Fruit fly (Drosophila melanogaster): ENCODE measurements around the gene CIA30.

The CIA30 gene

dm6 chr3R:29749304-29750066 lies 12.7 kb downstream of the CIA30 start:
- TF ChIP-seq toe (GFP tag; optimal IDR thresholded peaks at IDR 0.05) (no peak), CG7101 (tag; optimal IDR thresholded peaks at IDR 0.05) (no peak), CG5204 (GFP tag; optimal IDR thresholded peaks at IDR 0.05) (no peak), Mnt (GFP tag; optimal IDR thresholded peaks at IDR 0.05) (no peak), pad (GFP tag; optimal IDR thresholded peaks at IDR 0.05) (no peak), cic (GFP tag; optimal IDR thresholded peaks at IDR 0.05) (no peak), Crg-1 (GFP tag; optimal IDR thresholded peaks at IDR 0.05) (no peak), Clk (GFP tag; optimal IDR thresholded peaks at IDR 0.05) (no peak), bab1 (GFP tag; optimal IDR thresholded peaks at IDR 0.05) (no peak), CG7045 (GFP tag; optimal IDR thresholded peaks at IDR 0.05) (no peak), kay (GFP tag; ENCODE audit: borderline replicate concordance) (no peak), cnc (optimal IDR thresholded peaks at IDR 0.05) (no peak)

- TF ChIP-seq CG12768 (GFP tag; optimal IDR thresholded peaks at IDR 0.05) = no peak
- no peak for TF ChIP-seq CG11617 (GFP tag; optimal IDR thresholded peaks at IDR 0.05)
- TF ChIP-seq toe (GFP tag; optimal IDR thresholded peaks at IDR 0.05) = no peak
- TF ChIP-seq CG1620 (GFP tag; optimal IDR thresholded peaks at IDR 0.05) = no peak
- TF ChIP-seq CG5204 (GFP tag; optimal IDR thresholded peaks at IDR 0.05) = no peak
- TF ChIP-seq Clk (GFP tag; optimal IDR thresholded peaks at IDR 0.05) = no peak
- no peak for TF ChIP-seq bab1 (GFP tag; optimal IDR thresholded peaks at IDR 0.05)
- TF ChIP-seq tj (GFP tag; optimal IDR thresholded peaks at IDR 0.05) = no peak
- no peak for TF ChIP-seq ovo (GFP tag; optimal IDR thresholded peaks at IDR 0.05)
- TF ChIP-seq cic (GFP tag; optimal IDR thresholded peaks at IDR 0.05) = no peak
- no peak for TF ChIP-seq CG14711 (tag; optimal IDR thresholded peaks at IDR 0.05)
- TF ChIP-seq kay (GFP tag; ENCODE audit: borderline replicate concordance) = no peak
- no peak for TF ChIP-seq Hr96 (GFP tag; optimal IDR thresholded peaks at IDR 0.05)
Observed at dm6 chr3R:29755248-29755647, 18.5 kb downstream of the CIA30 start.

- TF ChIP-seq CG7101 (tag; optimal IDR thresholded peaks at IDR 0.05) = peak; percentile 6
- TF ChIP-seq Hr96 (GFP tag; optimal IDR thresholded peaks at IDR 0.05) = no peak
- peak; percentile 73 for TF ChIP-seq CG12768 (GFP tag; optimal IDR thresholded peaks at IDR 0.05)
- no peak for TF ChIP-seq Mnt (GFP tag; optimal IDR thresholded peaks at IDR 0.05)
- no peak for TF ChIP-seq toe (GFP tag; optimal IDR thresholded peaks at IDR 0.05)
- no peak for TF ChIP-seq cnc (optimal IDR thresholded peaks at IDR 0.05)
- no peak for TF ChIP-seq pad (GFP tag; optimal IDR thresholded peaks at IDR 0.05)
- peak; percentile 73 for TF ChIP-seq CG33017 (tag; optimal IDR thresholded peaks at IDR 0.05)
- TF ChIP-seq tj (GFP tag; optimal IDR thresholded peaks at IDR 0.05) = no peak
- TF ChIP-seq kay (GFP tag; ENCODE audit: borderline replicate concordance) = no peak
- no peak for TF ChIP-seq Crg-1 (GFP tag; optimal IDR thresholded peaks at IDR 0.05)
- peak; percentile 9 for TF ChIP-seq Clk (GFP tag; optimal IDR thresholded peaks at IDR 0.05)
- no peak for TF ChIP-seq cic (GFP tag; optimal IDR thresholded peaks at IDR 0.05)
- TF ChIP-seq bab1 (GFP tag; optimal IDR thresholded peaks at IDR 0.05) = no peak
- no peak for TF ChIP-seq CG7045 (GFP tag; optimal IDR thresholded peaks at IDR 0.05)
- TF ChIP-seq CG11617 (GFP tag; optimal IDR thresholded peaks at IDR 0.05) = peak; percentile 44
Observed at dm6 chr3R:29756153-29756552, 19.4 kb downstream of the CIA30 start.

- TF ChIP-seq Mnt (GFP tag; optimal IDR thresholded peaks at IDR 0.05) (no peak), CG12768 (GFP tag; optimal IDR thresholded peaks at IDR 0.05) (no peak), CG11617 (GFP tag; optimal IDR thresholded peaks at IDR 0.05) (no peak), Hr96 (GFP tag; optimal IDR thresholded peaks at IDR 0.05) (no peak), pad (GFP tag; optimal IDR thresholded peaks at IDR 0.05) (no peak), ovo (GFP tag; optimal IDR thresholded peaks at IDR 0.05) (no peak), CG7045 (GFP tag; optimal IDR thresholded peaks at IDR 0.05) (no peak), kay (GFP tag; ENCODE audit: borderline replicate concordance) (no peak), Crg-1 (GFP tag; optimal IDR thresholded peaks at IDR 0.05) (no peak), bab1 (GFP tag; optimal IDR thresholded peaks at IDR 0.05) (no peak), CG1620 (GFP tag; optimal IDR thresholded peaks at IDR 0.05) (no peak), Clk (GFP tag; optimal IDR thresholded peaks at IDR 0.05) (no peak), cnc (optimal IDR thresholded peaks at IDR 0.05) (no peak)
Observed at dm6 chr3R:29757226-29757625, 20.5 kb downstream of the CIA30 start.

dm6 chr3R:29757681-29758080 lies 20.9 kb downstream of the CIA30 start:
- TF ChIP-seq CG12768 (GFP tag; optimal IDR thresholded peaks at IDR 0.05) (no peak), CG14711 (tag; optimal IDR thresholded peaks at IDR 0.05) (no peak), Crg-1 (GFP tag; optimal IDR thresholded peaks at IDR 0.05) (no peak), cnc (optimal IDR thresholded peaks at IDR 0.05) (no peak), CG7101 (tag; optimal IDR thresholded peaks at IDR 0.05) (no peak), ovo (GFP tag; optimal IDR thresholded peaks at IDR 0.05) (no peak), Hr96 (GFP tag; optimal IDR thresholded peaks at IDR 0.05) (no peak), toe (GFP tag; optimal IDR thresholded peaks at IDR 0.05) (no peak), bab1 (GFP tag; optimal IDR thresholded peaks at IDR 0.05) (no peak), kay (GFP tag; ENCODE audit: borderline replicate concordance) (no peak), CG33017 (tag; optimal IDR thresholded peaks at IDR 0.05) (no peak), pad (GFP tag; optimal IDR thresholded peaks at IDR 0.05) (no peak)

- no peak for TF ChIP-seq Crg-1 (GFP tag; optimal IDR thresholded peaks at IDR 0.05)
- no peak for TF ChIP-seq Hr96 (GFP tag; optimal IDR thresholded peaks at IDR 0.05)
- TF ChIP-seq Mnt (GFP tag; optimal IDR thresholded peaks at IDR 0.05) = no peak
Observed at dm6 chr3R:29758129-29758733, 21.5 kb downstream of the CIA30 start.
